Worm (Caenorhabditis elegans) whole organism, L1 larva: Measurements from ENCODE around the gene Y46B2A.4.

Experiments used
- C16A3.4 ChIP-seq: fragments of 150-350 bp; optimal IDR thresholded peaks from 2 replicates; lab custom pipeline; 2014; ENCODE audit warnings: missing biosample characterization, missing genetic modification characterization
- aha-1 ChIP-seq: fragments of 150-350 bp; optimal IDR thresholded peaks from 2 replicates; lab custom pipeline; 2014; ENCODE audit warnings: missing biosample characterization, missing genetic modification characterization
- alr-1 ChIP-seq: fragments of 200-800 bp; sonication (Bioruptor generic); optimal IDR thresholded peaks from 2 replicates; lab custom pipeline; 2018; ENCODE audit warnings: borderline replicate concordance, mild to moderate bottlenecking, missing genetic modification characterization, missing compliant biosample characterization
- aly-2 ChIP-seq: fragments of 150-350 bp; optimal IDR thresholded peaks from 2 replicates; lab custom pipeline; 2014; ENCODE audit warnings: missing biosample characterization, missing genetic modification characterization
- ama-1 ChIP-seq: fragments of 150-350 bp; optimal IDR thresholded peaks from 2 replicates; lab custom pipeline; 2014
- ceh-63 ChIP-seq: fragments of 200-800 bp; sonication (Bioruptor generic); optimal IDR thresholded peaks from 2 replicates; lab custom pipeline; 2018; ENCODE audit warnings: mild to moderate bottlenecking, missing genetic modification characterization, missing compliant biosample characterization
- ceh-8 ChIP-seq: fragments of 200-800 bp; sonication (Bioruptor generic); optimal IDR thresholded peaks from 2 replicates; lab custom pipeline; 2018; ENCODE audit warnings: mild to moderate bottlenecking, missing genetic modification characterization, moderate library complexity, missing compliant biosample characterization
- ceh-88 ChIP-seq: fragments of 200-800 bp; sonication (Bioruptor generic); IDR thresholded peaks from 2 replicates; pipeline ENCODE4 v1.3.6; 2022; ENCODE audit warnings: missing genetic modification characterization, missing compliant biosample characterization
- ces-1 ChIP-seq: fragments of 150-350 bp; optimal IDR thresholded peaks from 2 replicates; lab custom pipeline; 2014; ENCODE audit warnings: missing biosample characterization, missing genetic modification reagents, missing genetic modification characterization
- dpl-1 ChIP-seq, 3 experiments: fragments of 150-350 bp in 2 of 3; sonication (generic microtip) in 1 of 3; optimal IDR thresholded peaks; 2 replicates each; lab custom pipeline; 2014 to 2017; ENCODE audit warnings: missing biosample characterization in 3 of 3, missing genetic modification characterization in 3 of 3, missing genetic modification reagents in 3 of 3
- efl-3 ChIP-seq: fragments of 200-800 bp; sonication (Bioruptor generic); optimal IDR thresholded peaks from 2 replicates; lab custom pipeline; 2018; ENCODE audit warnings: mild to moderate bottlenecking, missing genetic modification characterization, missing compliant biosample characterization
- egl-13 ChIP-seq: sonication (generic microtip); optimal IDR thresholded peaks from 2 replicates; lab custom pipeline; 2016; ENCODE audit warnings: missing genotype, missing genetic modification reagents, missing genetic modification characterization, missing compliant biosample characterization
- elt-2 ChIP-seq: sonication (generic microtip); optimal IDR thresholded peaks from 2 replicates; lab custom pipeline; 2016; ENCODE audit warnings: missing genetic modification characterization, mild to moderate bottlenecking, inconsistent platforms, missing compliant biosample characterization, missing genetic modification reagents
- ets-5 ChIP-seq: fragments of 200-800 bp; sonication (Bioruptor generic); IDR thresholded peaks from 2 replicates; pipeline ENCODE4 v1.3.6; 2022; ENCODE audit warnings: missing genetic modification characterization, missing compliant biosample characterization
- fkh-4 ChIP-seq: sonication (generic microtip); optimal IDR thresholded peaks from 2 replicates; lab custom pipeline; 2016; ENCODE audit warnings: missing compliant biosample characterization, missing genetic modification characterization, borderline replicate concordance
- fkh-8 ChIP-seq: sonication (generic microtip); optimal IDR thresholded peaks from 2 replicates; lab custom pipeline; 2016; ENCODE audit warnings: mild to moderate bottlenecking, missing genetic modification characterization, missing compliant biosample characterization
- fos-1 ChIP-seq: fragments of 150-350 bp; optimal IDR thresholded peaks from 2 replicates; lab custom pipeline; 2014; ENCODE audit warnings: missing biosample characterization, missing genetic modification characterization
- grh-1 ChIP-seq: fragments of 200-800 bp; sonication (Bioruptor generic); IDR thresholded peaks from 2 replicates; pipeline ENCODE4 v1.3.6; 2022; ENCODE audit warnings: missing genetic modification reagents, missing genetic modification characterization, missing compliant biosample characterization
- hlh-17 ChIP-seq: fragments of 200-800 bp; sonication (Bioruptor generic); optimal IDR thresholded peaks from 2 replicates; lab custom pipeline; 2018; ENCODE audit warnings: missing genetic modification characterization, mild to moderate bottlenecking, missing compliant biosample characterization, moderate library complexity, borderline replicate concordance
- hpl-2 ChIP-seq: fragments of 150-350 bp; optimal IDR thresholded peaks from 2 replicates; lab custom pipeline; 2014; ENCODE audit warnings: missing biosample characterization, missing genetic modification reagents, missing genetic modification characterization
- irx-1 ChIP-seq: sonication (generic microtip); optimal IDR thresholded peaks from 2 replicates; lab custom pipeline; 2016; ENCODE audit warnings: missing genetic modification characterization, missing compliant biosample characterization
- isw-1 ChIP-seq: fragments of 200-800 bp; sonication (Bioruptor generic); IDR thresholded peaks from 2 replicates; pipeline ENCODE4 v1.3.6; 2022; ENCODE audit warnings: missing genetic modification characterization, missing compliant biosample characterization
- lin-15B ChIP-seq: fragments of 150-350 bp; sonication (generic microtip); optimal IDR thresholded peaks from 3 replicates; lab custom pipeline; 2014; ENCODE audit warnings: missing biosample characterization, missing genetic modification characterization
- lsy-2 ChIP-seq, 2 experiments: fragments of 150-350 bp; optimal IDR thresholded peaks; 2 replicates each; lab custom pipeline; 2014; ENCODE audit warnings: missing biosample characterization in 2 of 2, missing genetic modification characterization in 2 of 2
- mdl-1 ChIP-seq, 2 experiments: fragments of 150-350 bp; optimal IDR thresholded peaks; 2 replicates each; lab custom pipeline; 2014 to 2017; ENCODE audit warnings: missing biosample characterization in 2 of 2, missing genetic modification characterization in 2 of 2, inconsistent platforms in 1 of 2
- mep-1 ChIP-seq: fragments of 150-350 bp; optimal IDR thresholded peaks from 2 replicates; lab custom pipeline; 2014; ENCODE audit warnings: missing biosample characterization, missing genetic modification characterization
- nhr-11 ChIP-seq: fragments of 150-350 bp; optimal IDR thresholded peaks from 2 replicates; lab custom pipeline; 2014; ENCODE audit warnings: missing biosample characterization, missing genetic modification characterization
- nhr-20 ChIP-seq: sonication (generic microtip); optimal IDR thresholded peaks from 2 replicates; lab custom pipeline; 2016; ENCODE audit warnings: mild to moderate bottlenecking, missing genetic modification characterization, missing compliant biosample characterization
- nhr-47 ChIP-seq: sonication (generic microtip); optimal IDR thresholded peaks from 2 replicates; lab custom pipeline; 2016; ENCODE audit warnings: mild to moderate bottlenecking, missing genetic modification characterization, moderate library complexity, missing compliant biosample characterization
- nhr-71 ChIP-seq: sonication (generic microtip); optimal IDR thresholded peaks from 2 replicates; lab custom pipeline; 2016; ENCODE audit warnings: mild to moderate bottlenecking, missing genetic modification characterization, moderate library complexity, missing compliant biosample characterization
- nhr-84 ChIP-seq: sonication (generic microtip); optimal IDR thresholded peaks from 2 replicates; lab custom pipeline; 2017; ENCODE audit warnings: missing biosample characterization, missing genetic modification characterization
- nhr-90 ChIP-seq: sonication (generic microtip); optimal IDR thresholded peaks from 2 replicates; lab custom pipeline; 2016; ENCODE audit warnings: mild to moderate bottlenecking, missing genetic modification characterization, missing compliant biosample characterization; ENCODE audit not compliant: poor library complexity
- pag-3 ChIP-seq: sonication (generic microtip); optimal IDR thresholded peaks from 2 replicates; lab custom pipeline; 2017; ENCODE audit warnings: missing genetic modification characterization, mild to moderate bottlenecking, missing compliant biosample characterization, antibody characterized with exemption, borderline replicate concordance; ENCODE audit not compliant: insufficient read depth
- pqm-1 ChIP-seq: sonication (generic microtip); optimal IDR thresholded peaks from 3 replicates; lab custom pipeline; 2017; ENCODE audit warnings: missing biosample characterization, missing genetic modification characterization
- snpc-4 ChIP-seq: fragments of 150-350 bp; optimal IDR thresholded peaks from 2 replicates; lab custom pipeline; 2014; ENCODE audit warnings: missing biosample characterization, missing genetic modification characterization
- snu-23 ChIP-seq: sonication (generic microtip); optimal IDR thresholded peaks from 2 replicates; lab custom pipeline; 2016; ENCODE audit warnings: missing genetic modification characterization, missing compliant biosample characterization
- sox-4 ChIP-seq: sonication (generic microtip); optimal IDR thresholded peaks from 2 replicates; lab custom pipeline; 2016; ENCODE audit warnings: missing genetic modification characterization, missing compliant biosample characterization
- sptf-1 ChIP-seq: fragments of 150-350 bp; optimal IDR thresholded peaks from 2 replicates; lab custom pipeline; 2014; ENCODE audit warnings: missing biosample characterization, missing genetic modification characterization
- sup-37 ChIP-seq: fragments of 200-800 bp; sonication (Bioruptor generic); optimal IDR thresholded peaks from 2 replicates; lab custom pipeline; 2018; ENCODE audit warnings: mild to moderate bottlenecking, missing genetic modification characterization, missing compliant biosample characterization
- swsn-7 ChIP-seq: sonication (generic microtip); optimal IDR thresholded peaks from 2 replicates; lab custom pipeline; 2016; ENCODE audit warnings: missing genetic modification characterization, missing compliant biosample characterization
- unc-86 ChIP-seq: sonication (generic microtip); optimal IDR thresholded peaks from 2 replicates; lab custom pipeline; 2016; ENCODE audit warnings: missing genetic modification characterization, missing compliant biosample characterization
- zip-4 ChIP-seq: fragments of 200-800 bp; sonication (Bioruptor generic); optimal IDR thresholded peaks from 2 replicates; lab custom pipeline; 2018; ENCODE audit warnings: mild to moderate bottlenecking, missing genetic modification characterization, moderate library complexity, missing compliant biosample characterization
- ztf-4 ChIP-seq: fragments of 150-350 bp; optimal IDR thresholded peaks from 2 replicates; lab custom pipeline; 2014; ENCODE audit warnings: missing biosample characterization, missing genetic modification characterization

Gene Y46B2A.4

ce11 chrII:861564-861963 lies at the start of gene Y46B2A.4:
TSS of gene Y46B2A.4 (plus strand) at chrII:861864.
- TF ChIP-seq ceh-63 (GFP tag; lab: Kevin White, UChicago) (no peak), ceh-88 (GFP tag; lab: Robert Waterston, UW) (no peak), unc-86 (tag; lab: Kevin White, UChicago) (no peak), alr-1 (tag; lab: Kevin White, UChicago) (no peak), lsy-2 (tag; optimal IDR thresholded peaks at IDR 0.05; lab: Kevin White, UChicago) (no peak), aha-1 (no peak), pqm-1 (tag; lab: Kevin White, UChicago) (no peak), pag-3 (tag; lab: Kevin White, UChicago) (no peak), fkh-4 (tag; lab: Kevin White, UChicago) (no peak), zip-4 (no peak), ceh-8 (GFP tag; lab: Kevin White, UChicago) (no peak), ztf-4 (tag; lab: Kevin White, UChicago) (no peak), fkh-8 (no peak), C16A3.4 (tag; lab: Kevin White, UChicago) (no peak), sup-37 (GFP tag; lab: Kevin White, UChicago) (no peak), grh-1 (no peak), mep-1 (tag; lab: Kevin White, UChicago) (no peak), ets-5 (no peak)

DNA sequence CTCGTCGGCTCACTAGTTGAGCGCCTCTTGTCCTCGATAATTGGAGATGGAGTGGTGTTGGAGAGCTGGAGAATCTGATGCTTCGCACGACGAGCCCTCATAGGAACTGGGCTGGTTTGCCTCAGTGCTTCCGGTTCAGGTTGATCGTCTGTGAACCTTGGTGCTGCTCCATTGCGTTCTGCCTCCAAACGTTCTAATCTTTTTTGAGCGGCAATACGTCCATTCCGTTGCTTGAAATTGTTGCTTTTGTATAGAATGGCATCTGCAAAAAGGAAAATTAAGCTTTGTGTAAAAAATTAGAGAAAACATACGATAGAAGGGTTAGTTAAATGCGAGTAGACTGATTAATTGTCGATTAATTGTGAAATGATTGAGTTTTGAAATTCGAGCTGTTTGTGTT lies 48.7 kb upstream of the Y46B2A.4 start, which contains the start of gene F46F5.5:
Gene F46F5.5, minus strand, starts transcription at position 101 of the 400 bp plus-strand sequence.
- no peak for TF ChIP-seq fos-1
- TF ChIP-seq alr-1 (tag; lab: Kevin White, UChicago), result no peak
- no peak for TF ChIP-seq snu-23 (GFP tag; lab: Kevin White, UChicago)
- no peak for TF ChIP-seq ama-1 (lab: Kevin White, UChicago)
- TF ChIP-seq aly-2, result no peak
- no peak for TF ChIP-seq snpc-4
- TF ChIP-seq efl-3 (GFP tag; lab: Kevin White, UChicago), result no peak
- no peak for TF ChIP-seq ces-1 (GFP tag; lab: Kevin White, UChicago)
- TF ChIP-seq elt-2, result no peak
- no peak for TF ChIP-seq hpl-2 (GFP tag; lab: Kevin White, UChicago)
- no peak for TF ChIP-seq isw-1 (GFP tag; lab: Robert Waterston, UW)
- TF ChIP-seq, all 84 proteins: peak for 0

ce11 chrII:814737-815136 lies 46.9 kb upstream of the Y46B2A.4 start, which contains the start of gene msrp-3:
TSS of gene msrp-3 (minus strand) at chrII:814837.
- TF ChIP-seq dpl-1 (GFP tag; optimal IDR thresholded peaks at IDR 0.05; lab: Kevin White, UChicago) (no peak), sox-4 (tag; lab: Kevin White, UChicago) (no peak), nhr-84 (no peak)

DNA sequence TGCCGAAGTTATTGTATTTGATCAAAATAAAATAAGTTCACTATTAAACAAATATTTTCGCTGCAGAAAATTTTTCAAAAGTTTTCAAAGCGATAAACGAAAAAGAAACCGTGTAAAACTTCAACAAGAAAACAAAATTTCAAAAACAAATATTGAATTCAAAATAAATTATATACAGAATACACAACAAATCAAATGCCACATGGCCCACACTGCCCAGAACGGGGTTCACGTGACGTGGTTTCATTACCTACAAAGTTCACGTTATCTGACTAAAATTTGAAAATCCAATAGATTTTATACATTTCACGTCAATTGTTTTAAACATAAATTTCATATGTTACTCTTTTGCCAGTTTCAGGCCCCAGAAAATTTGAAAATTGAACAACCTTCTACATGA lies 41.1 kb upstream of the Y46B2A.4 start, which contains the start of gene F46F5.7:
Gene F46F5.7, minus strand, starts transcription at position 101 of the 400 bp plus-strand sequence.
- TF ChIP-seq sptf-1 (tag; lab: Kevin White, UChicago) (no peak), lsy-2 (tag; optimal IDR thresholded peaks at IDR 0.05; lab: Kevin White, UChicago) (no peak), sup-37 (GFP tag; lab: Kevin White, UChicago) (no peak), C16A3.4 (tag; lab: Kevin White, UChicago) (no peak), swsn-7 (tag; lab: Kevin White, UChicago) (no peak), hlh-17 (GFP tag; lab: Kevin White, UChicago) (no peak), nhr-47 (tag; lab: Kevin White, UChicago) (no peak), nhr-90 (tag; lab: Kevin White, UChicago) (no peak), egl-13 (no peak), nhr-20 (tag; lab: Kevin White, UChicago) (no peak), irx-1 (tag; lab: Kevin White, UChicago) (no peak), nhr-71 (tag; lab: Kevin White, UChicago) (no peak), sox-4 (tag; lab: Kevin White, UChicago) (no peak), nhr-11 (tag; lab: Kevin White, UChicago) (no peak), mdl-1 (tag; optimal IDR thresholded peaks at IDR 0.05; lab: Kevin White, UChicago) (no peak), lin-15B (tag; lab: Kevin White, UChicago) (no peak)
